Worm (Caenorhabditis elegans): ENCODE measurements around the gene tag-151.

DNA sequence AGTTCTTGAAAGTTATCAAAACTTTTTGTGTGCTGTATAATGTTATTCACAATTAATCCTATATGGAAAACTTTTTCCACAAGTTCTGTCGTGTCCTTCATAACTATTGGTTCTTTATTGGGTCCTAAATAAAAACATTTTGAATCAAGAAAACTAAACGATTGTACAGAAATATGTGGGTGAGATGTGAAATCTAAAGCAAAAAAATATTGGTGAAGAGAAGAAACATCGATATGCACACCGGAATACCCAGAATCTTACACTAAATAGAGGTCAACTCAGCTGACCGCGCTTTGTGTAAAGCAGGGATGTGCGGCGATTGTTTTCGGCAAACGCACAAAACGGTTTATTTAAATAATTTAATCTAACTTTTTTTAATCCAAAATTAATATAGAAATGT is 48.8 kb upstream of the tag-151 start, which contains the start of gene T05A7.13:
- no peak for TF ChIP-seq him-1 (tag; optimal IDR thresholded peaks at IDR 0.05)
- TF ChIP-seq W03F9.2 (tag; optimal IDR thresholded peaks at IDR 0.05) = no peak
- no peak for TF ChIP-seq dao-5 (tag; optimal IDR thresholded peaks at IDR 0.05)
